Fruit fly (Drosophila melanogaster) whole organism, embryonic: ENCODE results near the gene CG1575.

Experiments used
- B-H2 ChIP-seq: fragments of 200-800 bp; sonication (Bioruptor generic); optimal IDR thresholded peaks from 2 replicates; lab custom pipeline; 2018; ENCODE audit warnings: missing biosample characterization, mild to moderate bottlenecking, missing genetic modification characterization
- CG10209 ChIP-seq: fragments of 200-800 bp; sonication (Bioruptor generic); optimal IDR thresholded peaks from 3 replicates; lab custom pipeline; 2017; ENCODE audit warnings: missing biosample characterization, mild to moderate bottlenecking, missing genetic modification characterization, missing genetic modification reagents
- CG10462 ChIP-seq: fragments of 200-800 bp; sonication (Bioruptor generic); optimal IDR thresholded peaks from 2 replicates; lab custom pipeline; 2016; ENCODE audit warnings: missing biosample characterization, missing genetic modification characterization
- CG13287 ChIP-seq: fragments of 200-800 bp; sonication (Bioruptor generic); IDR thresholded peaks from 2 replicates; pipeline ENCODE4 v1.3.6; 2022; ENCODE audit warnings: missing biosample characterization, missing genetic modification characterization; ENCODE audit not compliant: partially characterized antibody
- CG14710 ChIP-seq: fragments of 200-800 bp; sonication (Bioruptor generic); optimal IDR thresholded peaks from 3 replicates; lab custom pipeline; 2019; ENCODE audit warnings: missing biosample characterization, mild to moderate bottlenecking, missing genetic modification characterization, moderate library complexity
- CG15073 ChIP-seq: fragments of 200-800 bp; sonication (Bioruptor generic); optimal IDR thresholded peaks from 2 replicates; lab custom pipeline; 2016; ENCODE audit warnings: missing biosample characterization, missing genetic modification characterization
- CG17612 ChIP-seq: fragments of 200-800 bp; sonication (Bioruptor generic); IDR thresholded peaks from 2 replicates; pipeline ENCODE4 v1.3.6; 2022; ENCODE audit warnings: missing biosample characterization, missing genetic modification characterization
- CG17802 ChIP-seq: fragments of 200-800 bp; sonication (Bioruptor generic); optimal IDR thresholded peaks from 2 replicates; lab custom pipeline; 2018; ENCODE audit warnings: missing biosample characterization, mild to moderate bottlenecking, missing genetic modification characterization, moderate library complexity
- CG1792 ChIP-seq: fragments of 200-800 bp; sonication (Bioruptor generic); optimal IDR thresholded peaks from 2 replicates; lab custom pipeline; 2016; ENCODE audit warnings: missing biosample characterization, missing genetic modification characterization
- CG18619 ChIP-seq: fragments of 200-800 bp; sonication (Bioruptor generic); optimal IDR thresholded peaks from 3 replicates; lab custom pipeline; 2017; ENCODE audit warnings: missing biosample characterization, mild to moderate bottlenecking, missing genetic modification characterization
- CG2120 ChIP-seq: fragments of 200-800 bp; sonication (Bioruptor generic); optimal IDR thresholded peaks from 3 replicates; lab custom pipeline; 2016; ENCODE audit warnings: missing biosample characterization, missing genetic modification characterization
- CG32767 ChIP-seq: fragments of 200-800 bp; sonication (Bioruptor generic); IDR thresholded peaks from 2 replicates; pipeline ENCODE4 v1.3.6; 2022; ENCODE audit warnings: missing biosample characterization, missing genetic modification characterization
- CG32772 ChIP-seq: fragments of 200-800 bp; sonication (Bioruptor generic); IDR thresholded peaks from 2 replicates; pipeline ENCODE4 v1.3.6; 2022; ENCODE audit warnings: missing biosample characterization, missing genetic modification characterization
- CG3847 ChIP-seq: fragments of 200-800 bp; sonication (Bioruptor generic); IDR thresholded peaks from 2 replicates; pipeline ENCODE4 v1.3.6; 2022; ENCODE audit warnings: missing biosample characterization, missing genetic modification characterization
- CG4820 ChIP-seq: fragments of 200-800 bp; sonication (Bioruptor generic); optimal IDR thresholded peaks from 3 replicates; lab custom pipeline; 2016; ENCODE audit warnings: missing biosample characterization, missing genetic modification characterization
- CG6791 ChIP-seq: fragments of 200-800 bp; sonication (Bioruptor generic); IDR thresholded peaks from 3 replicates; pipeline ENCODE4 v1.3.6; 2022; ENCODE audit warnings: missing biosample characterization, missing genetic modification characterization; ENCODE audit not compliant: partially characterized antibody
- CG7963 ChIP-seq: fragments of 200-800 bp; sonication (Bioruptor generic); IDR thresholded peaks from 3 replicates; pipeline ENCODE4 v1.3.6; 2022; ENCODE audit warnings: missing biosample characterization, missing genetic modification characterization; ENCODE audit not compliant: partially characterized antibody
- CG9817 ChIP-seq: fragments of 200-800 bp; sonication (Bioruptor generic); optimal IDR thresholded peaks from 2 replicates; lab custom pipeline; 2018; ENCODE audit warnings: missing biosample characterization, mild to moderate bottlenecking, missing genetic modification characterization, moderate library complexity
- CG9932 ChIP-seq: fragments of 200-800 bp; sonication (Bioruptor generic); IDR thresholded peaks from 2 replicates; pipeline ENCODE4 v1.3.6; 2022; ENCODE audit warnings: missing biosample characterization, missing genetic modification characterization
- CTCF ChIP-seq: fragments of 200-800 bp; sonication (Bioruptor generic); optimal IDR thresholded peaks from 2 replicates; lab custom pipeline; 2017; ENCODE audit warnings: missing biosample characterization, mild to moderate bottlenecking, missing genetic modification characterization, moderate library complexity
- D19B ChIP-seq: fragments of 200-800 bp; sonication (Bioruptor generic); optimal IDR thresholded peaks from 2 replicates; lab custom pipeline; 2017; ENCODE audit warnings: missing biosample characterization, mild to moderate bottlenecking, missing genetic modification characterization
- Dp ChIP-seq: fragments of 200-800 bp; sonication (Bioruptor generic); optimal IDR thresholded peaks from 2 replicates; lab custom pipeline; 2018; ENCODE audit warnings: missing biosample characterization, mild to moderate bottlenecking, missing genetic modification characterization, moderate library complexity
- Dref ChIP-seq: fragments of 200-800 bp; sonication (Bioruptor generic); IDR thresholded peaks from 2 replicates; pipeline ENCODE4 v1.3.6; 2022; ENCODE audit warnings: missing biosample characterization, missing genetic modification characterization
- E2f2 ChIP-seq: fragments of 200-800 bp; sonication (Bioruptor generic); IDR thresholded peaks from 2 replicates; pipeline ENCODE4 v1.3.6; 2022; ENCODE audit warnings: missing biosample characterization, missing genetic modification characterization
- Hr3 ChIP-seq: fragments of 200-800 bp; sonication (Bioruptor generic); optimal IDR thresholded peaks from 3 replicates; lab custom pipeline; 2016; ENCODE audit warnings: missing biosample characterization, missing genetic modification characterization
- Jarid2 ChIP-seq: fragments of 200-800 bp; sonication (Bioruptor generic); optimal IDR thresholded peaks from 3 replicates; lab custom pipeline; 2017; ENCODE audit warnings: mild to moderate bottlenecking, missing biosample characterization, missing genetic modification reagents, missing genetic modification characterization
- MBD-R2 ChIP-seq: fragments of 200-800 bp; sonication (Bioruptor generic); IDR thresholded peaks from 2 replicates; pipeline ENCODE4 v1.3.6; 2022; ENCODE audit warnings: missing biosample characterization, missing genetic modification characterization
- MESR4 ChIP-seq: fragments of 200-800 bp; sonication (Bioruptor generic); optimal IDR thresholded peaks from 2 replicates; lab custom pipeline; 2018; ENCODE audit warnings: missing biosample characterization, mild to moderate bottlenecking, missing genetic modification characterization, moderate library complexity
- Myb ChIP-seq: fragments of 200-800 bp; sonication (Bioruptor generic); optimal IDR thresholded peaks from 2 replicates; lab custom pipeline; 2016; ENCODE audit warnings: missing biosample characterization, missing genetic modification characterization
- Nf-YA ChIP-seq: fragments of 200-800 bp; sonication (Bioruptor generic); IDR thresholded peaks from 2 replicates; pipeline ENCODE4 v1.3.6; 2022; ENCODE audit warnings: missing biosample characterization, missing genetic modification characterization
- Oaz ChIP-seq: fragments of 200-800 bp; sonication (Bioruptor generic); IDR thresholded peaks from 2 replicates; pipeline ENCODE4 v1.3.6; 2022; ENCODE audit warnings: missing biosample characterization, missing genetic modification characterization
- aop ChIP-seq: fragments of 200-800 bp; sonication (Bioruptor generic); IDR thresholded peaks from 2 replicates; pipeline ENCODE4 v1.3.6; 2022; ENCODE audit warnings: missing biosample characterization, missing genetic modification characterization
- ap ChIP-seq: fragments of 200-800 bp; sonication (Bioruptor generic); IDR thresholded peaks from 2 replicates; pipeline ENCODE4 v1.3.6; 2022; ENCODE audit warnings: missing biosample characterization, missing genetic modification characterization
- bbx ChIP-seq: fragments of 200-800 bp; sonication (Bioruptor generic); IDR thresholded peaks from 2 replicates; pipeline ENCODE4 v1.3.6; 2022; ENCODE audit warnings: missing biosample characterization, missing genetic modification characterization; ENCODE audit not compliant: partially characterized antibody
- cas ChIP-seq: fragments of 200-800 bp; sonication (Bioruptor generic); IDR thresholded peaks from 2 replicates; pipeline ENCODE4 v1.3.6; 2022; ENCODE audit warnings: missing biosample characterization, missing genetic modification characterization
- cg ChIP-seq: fragments of 200-800 bp; sonication (Bioruptor generic); optimal IDR thresholded peaks from 3 replicates; lab custom pipeline; 2019; ENCODE audit warnings: missing biosample characterization, mild to moderate bottlenecking, missing genetic modification characterization, moderate library complexity
- chn ChIP-seq: fragments of 200-800 bp; sonication (Bioruptor generic); optimal IDR thresholded peaks from 2 replicates; lab custom pipeline; 2016; ENCODE audit warnings: missing biosample characterization, missing genetic modification characterization
- crol ChIP-seq: fragments of 200-800 bp; sonication (Bioruptor generic); IDR thresholded peaks from 2 replicates; pipeline ENCODE4 v1.3.6; 2022; ENCODE audit warnings: missing biosample characterization, missing genetic modification characterization
- gt ChIP-seq: fragments of 200-800 bp; sonication (Bioruptor generic); IDR thresholded peaks from 2 replicates; pipeline ENCODE4 v1.3.6; 2022; ENCODE audit warnings: missing biosample characterization, missing genetic modification characterization
- hkb ChIP-seq, 2 experiments: fragments of 200-800 bp in 1 of 2; fragments of >200 bp in 1 of 2; sonication (Bioruptor generic) in 1 of 2; IDR thresholded peaks in 1 of 2; optimal IDR thresholded peaks in 1 of 2; 2 replicates each; pipeline versions ENCODE4 v1.3.6 to Lab custom; 2017 to 2022; ENCODE audit warnings: missing biosample characterization in 1 of 2, missing genetic modification characterization in 1 of 2
- insv ChIP-seq, 2 experiments: fragments of 200-800 bp; sonication (Bioruptor generic); optimal IDR thresholded peaks; 3 replicates each; lab custom pipeline; 2016 to 2018; ENCODE audit warnings: missing biosample characterization in 2 of 2, missing genetic modification characterization in 2 of 2
- nom ChIP-seq: fragments of 200-800 bp; sonication (Bioruptor generic); optimal IDR thresholded peaks from 2 replicates; lab custom pipeline; 2017; ENCODE audit warnings: missing biosample characterization, missing genetic modification characterization, mild to moderate bottlenecking, moderate library complexity, missing genetic modification reagents
- onecut ChIP-seq: fragments of 200-800 bp; sonication (Bioruptor generic); IDR thresholded peaks from 2 replicates; pipeline ENCODE4 v1.3.6; 2022; ENCODE audit warnings: missing biosample characterization, missing genetic modification characterization
- pfk ChIP-seq: fragments of 200-800 bp; sonication (Bioruptor generic); optimal IDR thresholded peaks from 2 replicates; lab custom pipeline; 2018; ENCODE audit warnings: missing biosample characterization, mild to moderate bottlenecking, missing genetic modification characterization, moderate library complexity
- salm ChIP-seq: fragments of 200-800 bp; sonication (Bioruptor generic); optimal IDR thresholded peaks from 2 replicates; lab custom pipeline; 2018; ENCODE audit warnings: missing biosample characterization, mild to moderate bottlenecking, missing genetic modification characterization
- sc ChIP-seq, 3 experiments: fragments of >200 bp in 2 of 3; fragments of 200-800 bp in 1 of 3; sonication (Bioruptor generic) in 1 of 3; optimal IDR thresholded peaks; 2 replicates in 2 of 3; 3 replicates in 1 of 3; lab custom pipeline; 2017; ENCODE audit warnings: mild to moderate bottlenecking in 1 of 3, missing biosample characterization in 1 of 3, missing genetic modification characterization in 1 of 3, missing genetic modification reagents in 1 of 3
- sens ChIP-seq: fragments of 200-800 bp; sonication (Bioruptor generic); peaks from one replicate; lab custom pipeline; 2016; ENCODE audit warnings: missing biosample characterization, missing genetic modification characterization
- sob ChIP-seq: fragments of 200-800 bp; sonication (Bioruptor generic); IDR thresholded peaks from 2 replicates; pipeline ENCODE4 v1.3.6; 2022; ENCODE audit warnings: missing biosample characterization, missing genetic modification characterization
- zen ChIP-seq: fragments of 200-800 bp; sonication (Bioruptor generic); optimal IDR thresholded peaks from 3 replicates; lab custom pipeline; 2018; ENCODE audit warnings: missing biosample characterization, mild to moderate bottlenecking, missing genetic modification characterization, moderate library complexity

Gene CG1575

dm6 chrX:8148556-8148955, 31.7 kb downstream of the CG1575 start, which contains the start of gene CG10959 (continued):
- no peak for TF ChIP-seq CG17612 (GFP tag; lab: Robert Waterston, UW)
- TF ChIP-seq CG1792 (GFP tag; lab: Kevin White, UChicago) = no peak

- TF ChIP-seq Dref (peak; percentile 49), onecut (GFP tag; lab: Robert Waterston, UW) (peak; percentile 53), CG6791 (GFP tag; lab: Robert Waterston, UW) (no peak), CG7963 (GFP tag; lab: Robert Waterston, UW) (no peak), MBD-R2 (0 out of 2 replicates have a peak, but pooled peaks have one; percentile 8), hkb (optimal IDR thresholded peaks at IDR 0.05; lab: Kevin White, UChicago) (no peak), hkb (GFP tag; IDR thresholded peaks at IDR 0.05; lab: Robert Waterston, UW) (no peak), CG9817 (tag; lab: Kevin White, UChicago) (no peak), Oaz (GFP tag; lab: Robert Waterston, UW) (no peak), Nf-YA (GFP tag; lab: Robert Waterston, UW) (no peak), Hr3 (GFP tag; lab: Kevin White, UChicago) (no peak), bbx (GFP tag; lab: Robert Waterston, UW) (peak; percentile 14; the same call in 1 of the 2 replicates), salm (tag; lab: Kevin White, UChicago) (no peak), CG4820 (GFP tag; lab: Kevin White, UChicago) (no peak), CG32767 (GFP tag; lab: Robert Waterston, UW) (peak; percentile 70; the same call in 1 of the 2 replicates), aop (GFP tag; lab: Robert Waterston, UW) (no peak), MESR4 (GFP tag; lab: Kevin White, UChicago) (peak; percentile 66), CG18619 (no peak), CG14710 (peak; percentile 17), sc (optimal IDR thresholded peaks at IDR 0.05; lab: Kevin White, UChicago) (no peak), sc (GFP tag; optimal IDR thresholded peaks at IDR 0.05; lab: Kevin White, UChicago) (no peak), CG17802 (tag; lab: Kevin White, UChicago) (no peak), CG10462 (GFP tag; lab: Kevin White, UChicago) (peak; percentile 17), pfk (no peak), D19B (GFP tag; lab: Kevin White, UChicago) (no peak), gt (GFP tag; lab: Robert Waterston, UW) (no peak), nom (no peak), zen (tag; lab: Kevin White, UChicago) (no peak), sens (peak; percentile 15), CG10209 (GFP tag; lab: Kevin White, UChicago) (no peak), CG15073 (GFP tag; lab: Kevin White, UChicago) (no peak), cas (GFP tag; lab: Robert Waterston, UW) (no peak), ap (GFP tag; lab: Robert Waterston, UW) (no peak), CG32772 (GFP tag; lab: Robert Waterston, UW) (no peak), insv (GFP tag; optimal IDR thresholded peaks at IDR 0.05; lab: Kevin White, UChicago) (peak in 1 of 2 experiments; percentile 83), CG9932 (no peak), Jarid2 (GFP tag; lab: Kevin White, UChicago) (no peak)
Measured at dm6 chrX:8152077-8152476, 35.3 kb downstream of the CG1575 start, which contains the start of gene Gbeta5. TSS of gene Gbeta5 (minus strand) at chrX:8152275.

dm6 chrX:8152718-8153117, 35.9 kb downstream of the CG1575 start, which contains the start of gene CG18262:
TSS of gene CG18262 (plus strand) at chrX:8152948.
- TF ChIP-seq E2f2 (GFP tag; lab: Robert Waterston, UW) (peak; percentile 89), CG13287 (GFP tag; lab: Robert Waterston, UW) (peak; percentile 8; the same call in 1 of the 2 replicates), Dref (peak; percentile 47), CTCF (peak; percentile 23), crol (peak; percentile 83), cg (peak; percentile 6), sob (GFP tag; lab: Robert Waterston, UW) (0 out of 2 replicates have a peak, but pooled peaks have one; percentile 16), Dp (GFP tag; lab: Kevin White, UChicago) (peak; percentile 83), CG6791 (GFP tag; lab: Robert Waterston, UW) (no peak), Myb (GFP tag; lab: Kevin White, UChicago) (peak; percentile 33), B-H2 (peak; percentile 14), chn (GFP tag; lab: Kevin White, UChicago) (no peak), CG3847 (GFP tag; lab: Robert Waterston, UW) (peak; percentile 28; the same call in 1 of the 2 replicates), CG2120 (GFP tag; lab: Kevin White, UChicago) (peak; percentile 27)
